Fruit fly (Drosophila melanogaster) whole organism, adult: ENCODE results near the gene msk.

Experiments
- CG11617 ChIP-seq: fragments of 200-800 bp; sonication (Bioruptor generic); optimal IDR thresholded peaks from 2 replicates; lab custom pipeline; 2017; ENCODE audit warnings: mild to moderate bottlenecking, missing biosample characterization, missing genetic modification reagents, missing genetic modification characterization
- CG12768 ChIP-seq: fragments of 200-800 bp; sonication (Bioruptor generic); optimal IDR thresholded peaks from 2 replicates; lab custom pipeline; 2017; ENCODE audit warnings: missing biosample characterization, missing genetic modification characterization, mild to moderate bottlenecking, moderate library complexity, missing genetic modification reagents
- CG14711 ChIP-seq: fragments of 200-800 bp; sonication (Bioruptor generic); optimal IDR thresholded peaks from 2 replicates; lab custom pipeline; 2018; ENCODE audit warnings: missing biosample characterization, mild to moderate bottlenecking, missing genetic modification characterization, moderate library complexity
- CG1620 ChIP-seq: fragments of 200-800 bp; sonication (Bioruptor generic); optimal IDR thresholded peaks from 2 replicates; lab custom pipeline; 2016; ENCODE audit warnings: missing biosample characterization, missing genetic modification characterization
- CG33017 ChIP-seq: fragments of 200-800 bp; sonication (Bioruptor generic); optimal IDR thresholded peaks from 2 replicates; lab custom pipeline; 2018; ENCODE audit warnings: missing biosample characterization, mild to moderate bottlenecking, missing genetic modification characterization, moderate library complexity
- CG5204 ChIP-seq: fragments of 200-800 bp; sonication (Bioruptor generic); optimal IDR thresholded peaks from 2 replicates; lab custom pipeline; 2016; ENCODE audit warnings: missing biosample characterization, missing genetic modification characterization
- CG7045 ChIP-seq: fragments of 200-800 bp; sonication (Bioruptor generic); optimal IDR thresholded peaks from 2 replicates; lab custom pipeline; 2017; ENCODE audit warnings: missing biosample characterization, mild to moderate bottlenecking, missing genetic modification characterization
- CG7101 ChIP-seq: fragments of 200-800 bp; sonication (Bioruptor generic); optimal IDR thresholded peaks from 2 replicates; lab custom pipeline; 2018; ENCODE audit warnings: missing biosample characterization, mild to moderate bottlenecking, missing genetic modification characterization, moderate library complexity
- Clk ChIP-seq: fragments of 200-800 bp; sonication (Bioruptor generic); optimal IDR thresholded peaks from 2 replicates; lab custom pipeline; 2017; ENCODE audit warnings: missing biosample characterization, missing genetic modification characterization
- Crg-1 ChIP-seq: fragments of 200-800 bp; sonication (Bioruptor generic); optimal IDR thresholded peaks from 2 replicates; lab custom pipeline; 2016; ENCODE audit warnings: missing biosample characterization, missing genetic modification characterization
- Hr96 ChIP-seq: fragments of 200-800 bp; sonication (Bioruptor generic); optimal IDR thresholded peaks from 2 replicates; lab custom pipeline; 2016; ENCODE audit warnings: missing biosample characterization, missing genetic modification characterization
- Mnt ChIP-seq: fragments of 200-800 bp; sonication (Bioruptor generic); optimal IDR thresholded peaks from 2 replicates; lab custom pipeline; 2016; ENCODE audit warnings: missing biosample characterization, mild to moderate bottlenecking, missing genetic modification characterization
- bab1 ChIP-seq: fragments of 200-800 bp; sonication (Bioruptor generic); optimal IDR thresholded peaks from 3 replicates; lab custom pipeline; 2019; ENCODE audit warnings: missing biosample characterization, mild to moderate bottlenecking, missing genetic modification characterization, moderate library complexity
- cic ChIP-seq: fragments of 200-800 bp; sonication (Bioruptor generic); optimal IDR thresholded peaks from 2 replicates; lab custom pipeline; 2017; ENCODE audit warnings: missing biosample characterization, mild to moderate bottlenecking, missing genetic modification characterization, moderate library complexity
- cnc ChIP-seq, 2 experiments: fragments of >200 bp; optimal IDR thresholded peaks; 2 replicates each; lab custom pipeline; 2017
- kay ChIP-seq: fragments of 200-800 bp; sonication (Bioruptor generic); peaks from one replicate; lab custom pipeline; 2016; ENCODE audit warnings: missing biosample characterization, missing genetic modification characterization, borderline replicate concordance
- ovo ChIP-seq: fragments of 200-800 bp; sonication (Bioruptor generic); optimal IDR thresholded peaks from 2 replicates; lab custom pipeline; 2016; ENCODE audit warnings: missing biosample characterization, missing genetic modification characterization
- pad ChIP-seq: fragments of 200-800 bp; sonication (Bioruptor generic); optimal IDR thresholded peaks from 3 replicates; lab custom pipeline; 2017; ENCODE audit warnings: missing biosample characterization, missing genetic modification characterization, mild to moderate bottlenecking, moderate library complexity, missing genetic modification reagents
- tj ChIP-seq: fragments of 200-800 bp; sonication (Bioruptor generic); optimal IDR thresholded peaks from 3 replicates; lab custom pipeline; 2017; ENCODE audit warnings: missing biosample characterization, mild to moderate bottlenecking, missing genetic modification characterization, moderate library complexity
- toe ChIP-seq: fragments of 200-800 bp; sonication (Bioruptor generic); optimal IDR thresholded peaks from 2 replicates; lab custom pipeline; 2016; ENCODE audit warnings: missing biosample characterization, missing genetic modification characterization

The msk gene

dm6 chr3L:8071693-8072260 lies 44.2 kb upstream of the msk start:
- TF ChIP-seq ovo (GFP tag; lab: Kevin White, UChicago) (no peak), cnc (optimal IDR thresholded peaks at IDR 0.05; lab: Kevin White, UChicago) (no peak), pad (GFP tag; lab: Kevin White, UChicago) (no peak), kay (GFP tag; lab: Kevin White, UChicago) (no peak), CG7045 (GFP tag; lab: Kevin White, UChicago) (no peak), CG7101 (no peak), toe (GFP tag; lab: Kevin White, UChicago) (no peak), Clk (no peak), Crg-1 (GFP tag; lab: Kevin White, UChicago) (no peak), CG11617 (GFP tag; lab: Kevin White, UChicago) (no peak), bab1 (GFP tag; lab: Kevin White, UChicago) (no peak), CG5204 (GFP tag; lab: Kevin White, UChicago) (no peak), Hr96 (GFP tag; lab: Kevin White, UChicago) (no peak), CG33017 (no peak), CG1620 (GFP tag; lab: Kevin White, UChicago) (no peak), Mnt (GFP tag; lab: Kevin White, UChicago) (no peak), cic (GFP tag; lab: Kevin White, UChicago) (no peak), CG12768 (GFP tag; lab: Kevin White, UChicago) (no peak), CG14711 (tag; lab: Kevin White, UChicago) (no peak)

- peak; percentile 15 for TF ChIP-seq CG7101
- no peak for TF ChIP-seq cnc (optimal IDR thresholded peaks at IDR 0.05; lab: Kevin White, UChicago)
- peak; percentile 6 for TF ChIP-seq CG7045 (GFP tag; lab: Kevin White, UChicago)
- TF ChIP-seq CG12768 (GFP tag; lab: Kevin White, UChicago) = peak; percentile 15
- no peak for TF ChIP-seq CG1620 (GFP tag; lab: Kevin White, UChicago)
- TF ChIP-seq kay (GFP tag; lab: Kevin White, UChicago) = peak; percentile 70
- TF ChIP-seq bab1 (GFP tag; lab: Kevin White, UChicago) = no peak
- peak; percentile 47 for TF ChIP-seq CG14711 (tag; lab: Kevin White, UChicago)
Observed at dm6 chr3L:8072720-8073119, 43.3 kb upstream of the msk start.

dm6 chr3L:8073370-8073769 lies 42.6 kb upstream of the msk start:
- TF ChIP-seq Hr96 (GFP tag; lab: Kevin White, UChicago) (no peak), bab1 (GFP tag; lab: Kevin White, UChicago) (no peak), CG33017 (no peak), CG7045 (GFP tag; lab: Kevin White, UChicago) (no peak), kay (GFP tag; lab: Kevin White, UChicago) (no peak), CG1620 (GFP tag; lab: Kevin White, UChicago) (no peak), toe (GFP tag; lab: Kevin White, UChicago) (no peak), Crg-1 (GFP tag; lab: Kevin White, UChicago) (no peak), Mnt (GFP tag; lab: Kevin White, UChicago) (no peak), CG11617 (GFP tag; lab: Kevin White, UChicago) (no peak), ovo (GFP tag; lab: Kevin White, UChicago) (no peak), CG12768 (GFP tag; lab: Kevin White, UChicago) (no peak), CG14711 (tag; lab: Kevin White, UChicago) (no peak), CG5204 (GFP tag; lab: Kevin White, UChicago) (no peak), Clk (no peak), tj (GFP tag; lab: Kevin White, UChicago) (no peak)

DNA sequence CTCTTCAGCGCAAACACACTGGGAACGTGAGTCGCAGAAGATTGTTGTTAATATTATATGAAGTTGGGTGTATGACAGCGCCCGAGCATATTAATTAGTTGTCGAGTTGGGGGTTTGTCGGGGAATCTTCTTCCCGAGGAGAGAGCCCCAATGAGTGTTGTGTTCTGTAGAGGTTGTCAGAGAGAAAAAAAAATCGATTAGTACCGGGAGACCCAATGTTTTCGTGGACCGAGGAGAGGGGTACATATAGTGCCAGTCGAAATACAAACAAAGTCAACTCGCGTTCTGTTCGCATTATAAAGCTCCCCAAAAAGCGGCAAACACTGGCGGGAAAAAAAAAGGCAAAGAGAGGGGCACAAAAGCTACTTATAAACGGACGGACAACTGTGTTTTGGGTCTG lies 42.1 kb upstream of the msk start:
- no peak for TF ChIP-seq cnc (optimal IDR thresholded peaks at IDR 0.05; lab: Kevin White, UChicago)
- TF ChIP-seq Mnt (GFP tag; lab: Kevin White, UChicago) = no peak
- no peak for TF ChIP-seq CG7101
- TF ChIP-seq CG7045 (GFP tag; lab: Kevin White, UChicago) = no peak
- TF ChIP-seq CG14711 (tag; lab: Kevin White, UChicago) = no peak
- no peak for TF ChIP-seq Crg-1 (GFP tag; lab: Kevin White, UChicago)
- TF ChIP-seq ovo (GFP tag; lab: Kevin White, UChicago) = no peak
- no peak for TF ChIP-seq bab1 (GFP tag; lab: Kevin White, UChicago)
- no peak for TF ChIP-seq cic (GFP tag; lab: Kevin White, UChicago)
- no peak for TF ChIP-seq CG1620 (GFP tag; lab: Kevin White, UChicago)
- no peak for TF ChIP-seq CG33017
- TF ChIP-seq CG12768 (GFP tag; lab: Kevin White, UChicago) = no peak
- TF ChIP-seq kay (GFP tag; lab: Kevin White, UChicago) = no peak
- TF ChIP-seq CG11617 (GFP tag; lab: Kevin White, UChicago) = no peak
- no peak for TF ChIP-seq pad (GFP tag; lab: Kevin White, UChicago)

dm6 chr3L:8074944-8075343 lies 41.0 kb upstream of the msk start:
- no peak for TF ChIP-seq pad (GFP tag; lab: Kevin White, UChicago)
- TF ChIP-seq tj (GFP tag; lab: Kevin White, UChicago) = no peak
- TF ChIP-seq bab1 (GFP tag; lab: Kevin White, UChicago) = no peak
- no peak for TF ChIP-seq ovo (GFP tag; lab: Kevin White, UChicago)
- TF ChIP-seq CG33017 = no peak
- no peak for TF ChIP-seq kay (GFP tag; lab: Kevin White, UChicago)
- no peak for TF ChIP-seq CG14711 (tag; lab: Kevin White, UChicago)
- TF ChIP-seq Clk = no peak
- no peak for TF ChIP-seq CG1620 (GFP tag; lab: Kevin White, UChicago)

DNA sequence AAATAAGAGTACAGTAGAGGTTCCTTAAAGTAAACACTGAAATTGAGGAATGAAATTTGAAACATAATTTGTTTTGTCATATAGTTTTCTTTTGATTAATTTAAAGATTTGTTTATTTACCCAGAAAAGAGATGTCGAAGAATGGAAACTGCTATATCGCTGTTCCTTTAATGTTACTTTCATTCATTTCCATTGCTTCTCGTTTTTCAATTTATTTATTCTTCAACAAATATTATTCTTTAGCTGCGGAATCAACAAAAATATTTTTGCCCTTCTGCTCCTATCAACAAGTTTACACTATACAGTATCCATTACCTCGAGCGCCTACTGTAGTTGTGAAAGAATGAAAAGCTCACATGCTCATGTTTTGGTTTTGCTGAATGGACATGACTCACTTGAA lies 39.8 kb upstream of the msk start:
- TF ChIP-seq CG1620 (GFP tag; lab: Kevin White, UChicago) (no peak), kay (GFP tag; lab: Kevin White, UChicago) (peak; percentile 7), CG7101 (peak; percentile 25), Hr96 (GFP tag; lab: Kevin White, UChicago) (no peak), Crg-1 (GFP tag; lab: Kevin White, UChicago) (no peak), Clk (no peak), toe (GFP tag; lab: Kevin White, UChicago) (no peak), tj (GFP tag; lab: Kevin White, UChicago) (no peak), CG33017 (no peak), pad (GFP tag; lab: Kevin White, UChicago) (no peak), CG11617 (GFP tag; lab: Kevin White, UChicago) (no peak), cnc (optimal IDR thresholded peaks at IDR 0.05; lab: Kevin White, UChicago) (no peak), bab1 (GFP tag; lab: Kevin White, UChicago) (peak; percentile 55), CG12768 (GFP tag; lab: Kevin White, UChicago) (no peak)
